Worm (Caenorhabditis elegans) whole organism, L1 larva: ENCODE results near the gene R05D3.3.
A peak's percentile ranks its signal among the peaks of the same experiment; 100 is the strongest.

Experiments used
- C04F5.9 ChIP-seq: sonication (generic microtip); optimal IDR thresholded peaks from 2 replicates; lab custom pipeline; 2016; ENCODE audit warnings: missing genetic modification characterization, missing compliant biosample characterization
- aly-2 ChIP-seq: fragments of 150-350 bp; optimal IDR thresholded peaks from 2 replicates; lab custom pipeline; 2014; ENCODE audit warnings: missing biosample characterization, missing genetic modification characterization
- ama-1 ChIP-seq: fragments of 150-350 bp; optimal IDR thresholded peaks from 2 replicates; lab custom pipeline; 2014
- blmp-1 ChIP-seq: fragments of 150-350 bp; optimal IDR thresholded peaks from 2 replicates; lab custom pipeline; 2014; ENCODE audit warnings: missing biosample characterization, missing genetic modification characterization
- ceh-82 ChIP-seq, 3 experiments: fragments of 150-350 bp in 1 of 3; sonication (generic microtip) in 2 of 3; optimal IDR thresholded peaks; 2 replicates each; lab custom pipeline; 2014 to 2017; ENCODE audit warnings: missing biosample characterization in 3 of 3, missing genetic modification characterization in 3 of 3
- dpl-1 ChIP-seq, 3 experiments: fragments of 150-350 bp in 2 of 3; sonication (generic microtip) in 1 of 3; optimal IDR thresholded peaks; 2 replicates each; lab custom pipeline; 2014 to 2017; ENCODE audit warnings: missing biosample characterization in 3 of 3, missing genetic modification characterization in 3 of 3, missing genetic modification reagents in 3 of 3
- dsc-1 ChIP-seq: sonication (generic microtip); optimal IDR thresholded peaks from 2 replicates; lab custom pipeline; 2016; ENCODE audit warnings: mild to moderate bottlenecking, missing genetic modification characterization, missing compliant biosample characterization
- efl-1 ChIP-seq, 4 experiments: fragments of 150-350 bp; optimal IDR thresholded peaks in 3 of 4; peaks in 1 of 4; 1 replicate in 1 of 4; 2 replicates in 3 of 4; lab custom pipeline; 2014; ENCODE audit warnings: missing biosample characterization in 2 of 4, missing genetic modification characterization in 2 of 4, missing genetic modification reagents in 2 of 4
- efl-3 ChIP-seq: fragments of 200-800 bp; sonication (Bioruptor generic); optimal IDR thresholded peaks from 2 replicates; lab custom pipeline; 2018; ENCODE audit warnings: mild to moderate bottlenecking, missing genetic modification characterization, missing compliant biosample characterization
- elt-2 ChIP-seq: sonication (generic microtip); optimal IDR thresholded peaks from 2 replicates; lab custom pipeline; 2016; ENCODE audit warnings: missing genetic modification characterization, mild to moderate bottlenecking, inconsistent platforms, missing compliant biosample characterization, missing genetic modification reagents
- elt-3 ChIP-seq, 6 experiments: fragments of 150-350 bp in 1 of 6; sonication (generic microtip); optimal IDR thresholded peaks; 2 replicates each; lab custom pipeline; 2017 to 2018; ENCODE audit warnings: missing biosample characterization in 6 of 6, missing genetic modification characterization in 6 of 6, inconsistent platforms in 1 of 6
- fkh-10 ChIP-seq: sonication (generic microtip); optimal IDR thresholded peaks from 2 replicates; lab custom pipeline; 2017; ENCODE audit warnings: missing biosample characterization, missing genetic modification reagents, missing genetic modification characterization
- fos-1 ChIP-seq: fragments of 150-350 bp; optimal IDR thresholded peaks from 2 replicates; lab custom pipeline; 2014; ENCODE audit warnings: missing biosample characterization, missing genetic modification characterization
- grh-1 ChIP-seq: fragments of 200-800 bp; sonication (Bioruptor generic); IDR thresholded peaks from 2 replicates; pipeline ENCODE4 v1.3.6; 2022; ENCODE audit warnings: missing genetic modification reagents, missing genetic modification characterization, missing compliant biosample characterization
- hlh-17 ChIP-seq: fragments of 200-800 bp; sonication (Bioruptor generic); optimal IDR thresholded peaks from 2 replicates; lab custom pipeline; 2018; ENCODE audit warnings: missing genetic modification characterization, mild to moderate bottlenecking, missing compliant biosample characterization, moderate library complexity, borderline replicate concordance
- lin-14 ChIP-seq: fragments of 200-800 bp; sonication (Bioruptor generic); optimal IDR thresholded peaks from 2 replicates; lab custom pipeline; 2018; ENCODE audit warnings: mild to moderate bottlenecking, missing genetic modification characterization, moderate library complexity, missing compliant biosample characterization
- lin-15B ChIP-seq: fragments of 150-350 bp; sonication (generic microtip); optimal IDR thresholded peaks from 3 replicates; lab custom pipeline; 2014; ENCODE audit warnings: missing biosample characterization, missing genetic modification characterization
- lin-35 ChIP-seq, 2 experiments: fragments of 150-350 bp; optimal IDR thresholded peaks; 2 replicates each; lab custom pipeline; 2014; ENCODE audit warnings: missing biosample characterization in 2 of 2, missing genetic modification characterization in 2 of 2, missing genetic modification reagents in 2 of 2
- lir-3 ChIP-seq: sonication (generic microtip); optimal IDR thresholded peaks from 2 replicates; lab custom pipeline; 2016; ENCODE audit warnings: mild to moderate bottlenecking, missing genetic modification characterization, moderate library complexity, missing compliant biosample characterization; ENCODE audit not compliant: poor library complexity
- lsy-2 ChIP-seq, 2 experiments: fragments of 150-350 bp; optimal IDR thresholded peaks; 2 replicates each; lab custom pipeline; 2014; ENCODE audit warnings: missing biosample characterization in 2 of 2, missing genetic modification characterization in 2 of 2
- mdl-1 ChIP-seq, 2 experiments: fragments of 150-350 bp; optimal IDR thresholded peaks; 2 replicates each; lab custom pipeline; 2014 to 2017; ENCODE audit warnings: missing biosample characterization in 2 of 2, missing genetic modification characterization in 2 of 2, inconsistent platforms in 1 of 2
- mep-1 ChIP-seq: fragments of 150-350 bp; optimal IDR thresholded peaks from 2 replicates; lab custom pipeline; 2014; ENCODE audit warnings: missing biosample characterization, missing genetic modification characterization
- nhr-20 ChIP-seq: sonication (generic microtip); optimal IDR thresholded peaks from 2 replicates; lab custom pipeline; 2016; ENCODE audit warnings: mild to moderate bottlenecking, missing genetic modification characterization, missing compliant biosample characterization
- nhr-28 ChIP-seq: fragments of 150-350 bp; optimal IDR thresholded peaks from 2 replicates; lab custom pipeline; 2014; ENCODE audit warnings: missing biosample characterization, missing genetic modification characterization
- nhr-71 ChIP-seq: sonication (generic microtip); optimal IDR thresholded peaks from 2 replicates; lab custom pipeline; 2016; ENCODE audit warnings: mild to moderate bottlenecking, missing genetic modification characterization, moderate library complexity, missing compliant biosample characterization
- nhr-76 ChIP-seq: sonication (generic microtip); optimal IDR thresholded peaks from 2 replicates; lab custom pipeline; 2017; ENCODE audit warnings: missing biosample characterization, missing genetic modification characterization
- nhr-85 ChIP-seq: sonication (generic microtip); peaks from one replicate; lab custom pipeline; 2016; ENCODE audit warnings: missing genetic modification characterization, inconsistent platforms, missing compliant biosample characterization
- nhr-90 ChIP-seq: sonication (generic microtip); optimal IDR thresholded peaks from 2 replicates; lab custom pipeline; 2016; ENCODE audit warnings: mild to moderate bottlenecking, missing genetic modification characterization, missing compliant biosample characterization; ENCODE audit not compliant: poor library complexity
- pqm-1 ChIP-seq: sonication (generic microtip); optimal IDR thresholded peaks from 3 replicates; lab custom pipeline; 2017; ENCODE audit warnings: missing biosample characterization, missing genetic modification characterization
- rnt-1 ChIP-seq: sonication (generic microtip); optimal IDR thresholded peaks from 2 replicates; lab custom pipeline; 2016; ENCODE audit warnings: mild to moderate bottlenecking, missing genetic modification characterization, moderate library complexity, missing compliant biosample characterization
- snu-23 ChIP-seq: sonication (generic microtip); optimal IDR thresholded peaks from 2 replicates; lab custom pipeline; 2016; ENCODE audit warnings: missing genetic modification characterization, missing compliant biosample characterization
- sox-4 ChIP-seq: sonication (generic microtip); optimal IDR thresholded peaks from 2 replicates; lab custom pipeline; 2016; ENCODE audit warnings: missing genetic modification characterization, missing compliant biosample characterization
- tbx-2 ChIP-seq: sonication (generic microtip); optimal IDR thresholded peaks from 2 replicates; lab custom pipeline; 2016; ENCODE audit warnings: missing genetic modification characterization, missing compliant biosample characterization
- unc-130 ChIP-seq: fragments of 150-350 bp; optimal IDR thresholded peaks from 2 replicates; lab custom pipeline; 2017; ENCODE audit warnings: missing biosample characterization, missing genetic modification characterization, inconsistent platforms
- unc-62 ChIP-seq: fragments of 150-350 bp; optimal IDR thresholded peaks from 2 replicates; lab custom pipeline; 2014; ENCODE audit warnings: missing biosample characterization, missing genetic modification reagents, missing genetic modification characterization
- unc-98 ChIP-seq: fragments of 200-800 bp; sonication (Bioruptor generic); IDR thresholded peaks from 2 replicates; pipeline ENCODE4 v1.3.6; 2022; ENCODE audit warnings: missing genetic modification characterization, missing compliant biosample characterization
- vab-15 ChIP-seq: sonication (generic microtip); optimal IDR thresholded peaks from 2 replicates; lab custom pipeline; 2017; ENCODE audit warnings: missing genotype, mild to moderate bottlenecking, missing genetic modification characterization, missing compliant biosample characterization
- xbp-1 ChIP-seq: sonication (generic microtip); optimal IDR thresholded peaks from 2 replicates; lab custom pipeline; 2016; ENCODE audit warnings: missing genetic modification characterization, missing compliant biosample characterization
- zag-1 ChIP-seq: fragments of 150-350 bp; optimal IDR thresholded peaks from 2 replicates; lab custom pipeline; 2014; ENCODE audit warnings: missing biosample characterization, missing genetic modification characterization
- ztf-11 ChIP-seq, 2 experiments: sonication (generic microtip); optimal IDR thresholded peaks; 2 replicates each; lab custom pipeline; 2016 to 2017; ENCODE audit warnings: missing genetic modification characterization in 2 of 2, missing biosample characterization in 1 of 2, missing compliant biosample characterization in 1 of 2

The R05D3.3 gene

DNA sequence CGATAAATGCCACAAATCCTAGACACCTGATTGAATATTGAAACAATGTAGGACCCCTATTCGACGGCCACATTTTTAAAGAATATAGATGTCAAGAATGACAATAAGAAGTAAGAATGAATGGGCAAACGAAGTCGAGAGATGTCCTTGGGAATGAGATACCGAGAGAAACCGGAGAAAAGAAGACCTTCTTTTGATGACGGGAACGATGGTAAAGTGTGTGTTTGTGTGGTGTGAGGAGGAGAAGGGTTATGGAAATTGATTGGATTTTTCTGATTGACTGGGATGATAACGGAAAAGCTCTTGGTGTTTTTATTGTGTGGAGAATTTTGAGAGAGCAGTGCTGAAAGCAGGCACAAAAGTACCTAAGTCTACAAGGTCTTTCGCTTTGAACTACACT is 4.8 kb downstream of the R05D3.3 start, which contains the start of gene R05D3.9 (continued):
- TF ChIP-seq fos-1 (tag; lab: Kevin White, UChicago), result no peak

DNA sequence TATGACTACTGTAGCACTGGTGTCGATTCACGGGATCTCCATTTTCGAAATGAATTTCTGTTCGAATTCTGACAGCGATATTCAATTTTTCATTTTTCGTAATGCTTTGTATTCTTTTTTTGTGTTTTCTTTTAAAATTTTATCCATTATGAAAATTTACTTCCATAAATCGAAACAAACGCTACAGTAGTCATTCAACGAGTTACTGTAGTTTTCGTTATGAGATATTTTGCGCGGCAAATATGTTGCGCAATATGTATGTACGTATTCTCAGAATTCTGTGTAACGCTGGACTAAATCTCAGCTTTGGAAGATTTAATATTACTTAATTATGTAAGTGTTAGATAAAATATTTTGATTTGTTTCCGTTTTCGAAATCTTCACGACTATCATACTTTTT is 5.4 kb downstream of the R05D3.3 start:
- TF ChIP-seq efl-1 (optimal IDR thresholded peaks at IDR 0.05; lab: Kevin White, UChicago), result no peak
- TF ChIP-seq efl-1 (GFP tag; optimal IDR thresholded peaks at IDR 0.05 in 1 of 2; lab: Kevin White, UChicago), result peak in 1 of 2 experiments; percentile 17
- no peak for TF ChIP-seq vab-15 (tag; lab: Kevin White, UChicago)
- TF ChIP-seq, all 84 proteins: peak for 1

DNA sequence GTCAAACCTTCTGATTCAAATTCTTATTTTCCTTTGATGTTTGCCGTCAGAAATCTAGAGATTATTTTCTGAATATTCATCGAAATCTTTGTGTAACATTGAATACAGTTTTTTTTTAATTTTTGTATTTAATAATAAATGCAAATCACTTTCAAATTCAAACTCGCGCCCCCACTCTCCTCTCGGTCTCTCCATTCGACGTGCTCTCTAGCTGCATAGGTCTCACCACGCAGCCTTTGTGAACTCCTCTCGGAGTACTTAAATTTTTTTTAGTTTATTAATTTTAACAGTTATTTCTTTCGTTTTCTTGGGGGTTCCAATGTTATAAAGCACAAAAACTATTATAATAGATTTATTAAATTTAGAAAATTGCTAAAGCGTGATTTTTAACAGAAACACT is 6.4 kb downstream of the R05D3.3 start:
- TF ChIP-seq aly-2 (tag; lab: Kevin White, UChicago), result no peak
- TF ChIP-seq unc-130 (tag; lab: Kevin White, UChicago), result no peak
- TF ChIP-seq dpl-1 (GFP tag; optimal IDR thresholded peaks at IDR 0.05; lab: Kevin White, UChicago), result peak in 1 of 3 experiments; percentile 36
- peak in 1 of 2 experiments; percentile 4 for TF ChIP-seq lin-35 (GFP tag; optimal IDR thresholded peaks at IDR 0.05; lab: Kevin White, UChicago)
- no peak for TF ChIP-seq xbp-1 (tag; lab: Kevin White, UChicago)
- TF ChIP-seq fkh-10, result no peak
- no peak for TF ChIP-seq efl-3 (GFP tag; lab: Kevin White, UChicago)
- TF ChIP-seq zag-1 (tag; lab: Kevin White, UChicago), result no peak
- no peak for TF ChIP-seq nhr-76 (tag; lab: Kevin White, UChicago)
- TF ChIP-seq efl-1 (optimal IDR thresholded peaks at IDR 0.05; lab: Kevin White, UChicago), result peak; percentile 35 to 55
- peak; percentile 51 to 60 for TF ChIP-seq efl-1 (GFP tag; optimal IDR thresholded peaks at IDR 0.05 in 1 of 2; lab: Kevin White, UChicago)
- TF ChIP-seq lir-3, result no peak
- TF ChIP-seq pqm-1 (tag; lab: Kevin White, UChicago), result no peak
- TF ChIP-seq unc-98 (GFP tag; lab: Robert Waterston, UW), result no peak
- no peak for TF ChIP-seq nhr-90 (tag; lab: Kevin White, UChicago)
- TF ChIP-seq tbx-2, result no peak

DNA sequence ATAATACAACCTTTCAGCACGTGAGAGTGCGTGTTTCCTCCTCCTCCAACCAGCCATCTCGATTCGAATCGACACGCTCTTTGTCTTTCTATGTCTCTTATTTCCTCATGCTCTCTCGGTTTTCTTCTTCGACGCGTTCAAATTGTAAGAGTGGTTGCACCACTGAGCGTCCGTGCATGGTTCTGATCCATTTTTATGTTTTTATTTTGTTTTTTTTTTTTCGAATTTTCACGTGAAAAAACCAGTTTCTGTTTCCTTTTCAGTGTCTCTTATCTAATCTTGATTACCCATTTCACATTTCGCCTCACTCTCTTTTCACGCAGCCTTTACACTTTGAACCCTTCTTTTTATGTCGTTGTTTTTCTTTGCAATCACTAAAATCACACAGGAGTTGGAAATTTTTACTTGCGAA is 7.0 kb downstream of the R05D3.3 start:
- TF ChIP-seq nhr-71 (tag; lab: Kevin White, UChicago) (peak; percentile 56), dpl-1 (GFP tag; optimal IDR thresholded peaks at IDR 0.05; lab: Kevin White, UChicago) (peak in 1 of 3 experiments; percentile 17), efl-1 (optimal IDR thresholded peaks at IDR 0.05; lab: Kevin White, UChicago) (peak in 1 of 2 experiments; percentile 20), efl-1 (GFP tag; optimal IDR thresholded peaks at IDR 0.05 in 1 of 2; lab: Kevin White, UChicago) (peak; percentile 8 to 66), nhr-28 (tag; lab: Kevin White, UChicago) (no peak), xbp-1 (tag; lab: Kevin White, UChicago) (peak; percentile 23), ceh-82 (tag; optimal IDR thresholded peaks at IDR 0.05; lab: Kevin White, UChicago) (peak in 1 of 3 experiments; percentile 8), blmp-1 (tag; lab: Kevin White, UChicago) (peak; percentile 76), elt-2 (peak; percentile 46), sox-4 (tag; lab: Kevin White, UChicago) (no peak), elt-3 (tag; optimal IDR thresholded peaks at IDR 0.05; lab: Kevin White, UChicago) (peak in 4 of 6 experiments; percentile 53 to 91 (median 72)), lin-35 (GFP tag; optimal IDR thresholded peaks at IDR 0.05; lab: Kevin White, UChicago) (peak; percentile 19 to 35), lin-14 (GFP tag; lab: Kevin White, UChicago) (peak; percentile 78), nhr-90 (tag; lab: Kevin White, UChicago) (peak; percentile 40), dsc-1 (tag; lab: Kevin White, UChicago) (no peak), grh-1 (peak; percentile 72), hlh-17 (GFP tag; lab: Kevin White, UChicago) (no peak), lsy-2 (tag; optimal IDR thresholded peaks at IDR 0.05; lab: Kevin White, UChicago) (peak; percentile 7 to 27), nhr-20 (tag; lab: Kevin White, UChicago) (peak; percentile 53), lin-15B (tag; lab: Kevin White, UChicago) (no peak), C04F5.9 (tag; lab: Kevin White, UChicago) (no peak), mdl-1 (tag; optimal IDR thresholded peaks at IDR 0.05; lab: Kevin White, UChicago) (peak in 1 of 2 experiments; percentile 74), tbx-2 (peak; percentile 13), rnt-1 (peak; percentile 4), nhr-85 (tag; lab: Kevin White, UChicago) (peak; percentile 91), ztf-11 (tag; optimal IDR thresholded peaks at IDR 0.05; lab: Kevin White, UChicago) (no peak), snu-23 (GFP tag; lab: Kevin White, UChicago) (peak; percentile 60), mep-1 (peak; percentile 16), ama-1 (lab: Kevin White, UChicago) (no peak), unc-62 (GFP tag; lab: Kevin White, UChicago) (no peak)
- TF ChIP-seq, all 84 proteins: peak for 20
